Worm (Caenorhabditis elegans) whole organism, young adult: ENCODE data around the gene pkc-1.

Experiments
- B0261.1 ChIP-seq: sonication (generic microtip); optimal IDR thresholded peaks from 2 replicates; lab custom pipeline; 2016; ENCODE audit warnings: mild to moderate bottlenecking, missing genetic modification characterization, moderate library complexity, missing compliant biosample characterization
- C06A6.2 ChIP-seq: fragments of 200-800 bp; sonication (Bioruptor generic); conservative IDR thresholded peaks from 2 replicates; pipeline ENCODE4 v1.3.6; 2022; ENCODE audit warnings: missing genetic modification characterization, missing compliant biosample characterization
- F22D6.2 ChIP-seq: sonication (generic microtip); optimal IDR thresholded peaks from 2 replicates; lab custom pipeline; 2016; ENCODE audit warnings: mild to moderate bottlenecking, missing genetic modification characterization, missing compliant biosample characterization
- F33H1.4 ChIP-seq: fragments of 200-800 bp; sonication (Bioruptor generic); IDR thresholded peaks from 2 replicates; pipeline ENCODE4 v1.3.6; 2022; ENCODE audit warnings: missing genetic modification reagents, missing genetic modification characterization, missing compliant biosample characterization
- F39B2.1 ChIP-seq: fragments of 200-800 bp; sonication (Bioruptor generic); IDR thresholded peaks from 2 replicates; pipeline ENCODE4 v1.3.6; 2022; ENCODE audit warnings: missing genetic modification reagents, missing genetic modification characterization, missing compliant biosample characterization
- F52B5.7 ChIP-seq: sonication (generic microtip); optimal IDR thresholded peaks from 2 replicates; lab custom pipeline; 2016; ENCODE audit warnings: mild to moderate bottlenecking, missing genetic modification characterization, missing compliant biosample characterization
- F57A8.1 ChIP-seq: fragments of 200-800 bp; sonication (Bioruptor generic); optimal IDR thresholded peaks from 2 replicates; lab custom pipeline; 2018; ENCODE audit warnings: mild to moderate bottlenecking, missing genetic modification characterization, moderate library complexity, missing compliant biosample characterization
- K12H6.12 ChIP-seq: fragments of 200-800 bp; sonication (Bioruptor generic); optimal IDR thresholded peaks from 2 replicates; lab custom pipeline; 2018; ENCODE audit warnings: mild to moderate bottlenecking, missing genetic modification characterization, missing compliant biosample characterization
- Y53F4B.3 ChIP-seq: fragments of 200-800 bp; sonication (Bioruptor generic); IDR thresholded peaks from 2 replicates; pipeline ENCODE4 v1.3.6; 2022; ENCODE audit warnings: missing genetic modification reagents, missing genetic modification characterization, missing compliant biosample characterization
- Y56A3A.18 ChIP-seq: fragments of 200-800 bp; sonication (Bioruptor generic); IDR thresholded peaks from 2 replicates; pipeline ENCODE4 v1.3.6; 2022; ENCODE audit warnings: missing genetic modification reagents, missing genetic modification characterization, missing compliant biosample characterization
- Y67H2A.10 ChIP-seq: fragments of 200-800 bp; sonication (Bioruptor generic); conservative IDR thresholded peaks from 2 replicates; pipeline ENCODE4 v1.3.6; 2022; ENCODE audit warnings: missing genetic modification reagents, missing genetic modification characterization, missing compliant biosample characterization
- Y79H2A.3 ChIP-seq: fragments of 200-800 bp; sonication (Bioruptor generic); conservative IDR thresholded peaks from 2 replicates; pipeline ENCODE4 v1.3.6; 2022; ENCODE audit warnings: missing genetic modification reagents, missing genetic modification characterization, missing compliant biosample characterization
- akir-1 ChIP-seq: fragments of 200-800 bp; sonication (Bioruptor generic); optimal IDR thresholded peaks from 2 replicates; lab custom pipeline; 2018; ENCODE audit warnings: mild to moderate bottlenecking, missing genetic modification characterization, moderate library complexity, missing compliant biosample characterization
- ama-1 ChIP-seq, 3 experiments: fragments of 150-350 bp in 1 of 3; sonication (generic microtip) in 2 of 3; optimal IDR thresholded peaks; 2 replicates each; lab custom pipeline; 2014 to 2018; ENCODE audit warnings: missing biosample characterization in 2 of 3, missing genetic modification characterization in 2 of 3, missing genetic modification reagents in 2 of 3
- aptf-2 ChIP-seq: fragments of 200-800 bp; sonication (Bioruptor generic); conservative IDR thresholded peaks from 2 replicates; pipeline ENCODE4 v1.3.6; 2022; ENCODE audit warnings: missing genetic modification reagents, missing genetic modification characterization, missing compliant biosample characterization
- atf-7 ChIP-seq: sonication (generic microtip); optimal IDR thresholded peaks from 2 replicates; lab custom pipeline; 2017; ENCODE audit warnings: mild to moderate bottlenecking, missing genetic modification characterization, missing compliant biosample characterization
- attf-6 ChIP-seq: fragments of 200-800 bp; sonication (Bioruptor generic); IDR thresholded peaks from 2 replicates; pipeline ENCODE4 v1.3.6; 2022; ENCODE audit warnings: missing genetic modification reagents, missing genetic modification characterization, missing compliant biosample characterization
- bed-2 ChIP-seq: fragments of 200-800 bp; sonication (Bioruptor generic); IDR thresholded peaks from 2 replicates; pipeline ENCODE4 v1.3.6; 2022; ENCODE audit warnings: missing genetic modification reagents, missing genetic modification characterization, missing compliant biosample characterization
- ceh-27 ChIP-seq: fragments of 200-800 bp; sonication (Bioruptor generic); optimal IDR thresholded peaks from 2 replicates; lab custom pipeline; 2018; ENCODE audit warnings: mild to moderate bottlenecking, missing genetic modification characterization, moderate library complexity, missing compliant biosample characterization
- ceh-58 ChIP-seq: fragments of 200-800 bp; sonication (Bioruptor generic); IDR thresholded peaks from 2 replicates; pipeline ENCODE4 v1.3.6; 2022; ENCODE audit warnings: missing genetic modification characterization, missing compliant biosample characterization
- ceh-91 ChIP-seq: fragments of 200-800 bp; sonication (Bioruptor generic); IDR thresholded peaks from 2 replicates; pipeline ENCODE4 v1.3.6; 2022; ENCODE audit warnings: missing genetic modification reagents, missing genetic modification characterization, missing compliant biosample characterization
- die-1 ChIP-seq: sonication (generic microtip); optimal IDR thresholded peaks from 2 replicates; lab custom pipeline; 2016; ENCODE audit warnings: missing genotype, mild to moderate bottlenecking, missing genetic modification characterization, missing compliant biosample characterization
- dpff-1 ChIP-seq: sonication (generic microtip); optimal IDR thresholded peaks from 2 replicates; lab custom pipeline; 2017; ENCODE audit warnings: mild to moderate bottlenecking, missing genetic modification characterization, missing compliant biosample characterization
- fkh-3 ChIP-seq: sonication (generic microtip); optimal IDR thresholded peaks from 2 replicates; lab custom pipeline; 2016; ENCODE audit warnings: mild to moderate bottlenecking, missing genetic modification characterization, missing compliant biosample characterization
- gei-17 ChIP-seq: fragments of 200-800 bp; sonication (Bioruptor generic); optimal IDR thresholded peaks from 2 replicates; lab custom pipeline; 2018; ENCODE audit warnings: mild to moderate bottlenecking, missing genetic modification characterization, missing compliant biosample characterization
- him-1 ChIP-seq: sonication (generic microtip); optimal IDR thresholded peaks from 2 replicates; lab custom pipeline; 2016; ENCODE audit warnings: missing genotype, missing genetic modification reagents, missing genetic modification characterization, missing compliant biosample characterization
- hmg-20 ChIP-seq: fragments of 200-800 bp; sonication (Bioruptor generic); IDR thresholded peaks from 2 replicates; pipeline ENCODE4 v1.3.6; 2022; ENCODE audit warnings: missing genetic modification reagents, missing genetic modification characterization, missing compliant biosample characterization
- let-526 ChIP-seq: fragments of 200-800 bp; sonication (Bioruptor generic); IDR thresholded peaks from 2 replicates; pipeline ENCODE4 v1.3.6; 2022; ENCODE audit warnings: missing genetic modification reagents, missing genetic modification characterization, missing compliant biosample characterization
- let-607 ChIP-seq, 2 experiments: fragments of 200-800 bp in 1 of 2; sonication (Bioruptor generic) in 1 of 2; sonication (generic microtip) in 1 of 2; optimal IDR thresholded peaks; 2 replicates each; lab custom pipeline; 2016 to 2018; ENCODE audit warnings: mild to moderate bottlenecking in 2 of 2, missing compliant biosample characterization in 2 of 2, missing genetic modification characterization in 2 of 2, moderate library complexity in 2 of 2, missing genotype in 1 of 2
- lin-26 ChIP-seq: fragments of 200-800 bp; sonication (Bioruptor generic); IDR thresholded peaks from 2 replicates; pipeline ENCODE4 v1.3.6; 2022; ENCODE audit warnings: missing genetic modification reagents, missing genetic modification characterization, missing compliant biosample characterization
- lsy-27 ChIP-seq: sonication (generic microtip); optimal IDR thresholded peaks from 2 replicates; lab custom pipeline; 2017; ENCODE audit warnings: missing genetic modification characterization, mild to moderate bottlenecking, missing compliant biosample characterization, antibody characterized with exemption, missing genotype, borderline replicate concordance; ENCODE audit not compliant: insufficient read depth
- madf-3 ChIP-seq: fragments of 200-800 bp; sonication (Bioruptor generic); IDR thresholded peaks from 2 replicates; pipeline ENCODE4 v1.3.6; 2022; ENCODE audit warnings: missing genetic modification reagents, missing genetic modification characterization, missing compliant biosample characterization
- nfya-1 ChIP-seq: sonication (generic microtip); optimal IDR thresholded peaks from 2 replicates; lab custom pipeline; 2017; ENCODE audit warnings: antibody characterized with exemption, missing compliant biosample characterization, missing genetic modification characterization, borderline replicate concordance; ENCODE audit not compliant: insufficient read depth
- nhr-80 ChIP-seq: sonication (generic microtip); optimal IDR thresholded peaks from 2 replicates; lab custom pipeline; 2016; ENCODE audit warnings: missing genetic modification characterization, missing compliant biosample characterization
- nhr-90 ChIP-seq: sonication (generic microtip); optimal IDR thresholded peaks from 2 replicates; lab custom pipeline; 2016; ENCODE audit warnings: missing genotype, mild to moderate bottlenecking, missing genetic modification characterization, missing compliant biosample characterization
- pbrm-1 ChIP-seq: fragments of 200-800 bp; sonication (Bioruptor generic); IDR thresholded peaks from 2 replicates; pipeline ENCODE4 v1.3.6; 2022; ENCODE audit warnings: missing genetic modification reagents, missing genetic modification characterization, missing compliant biosample characterization
- snpc-1.1 ChIP-seq: sonication (generic microtip); optimal IDR thresholded peaks from 2 replicates; lab custom pipeline; 2017; ENCODE audit warnings: missing genetic modification characterization, mild to moderate bottlenecking, missing compliant biosample characterization, antibody characterized with exemption, moderate library complexity, missing genotype, missing genetic modification reagents; ENCODE audit not compliant: insufficient read depth
- snpc-4 ChIP-seq, 5 experiments: fragments of 150-350 bp in 1 of 5; sonication (generic microtip) in 4 of 5; optimal IDR thresholded peaks; 2 replicates each; lab custom pipeline; 2014 to 2018; ENCODE audit warnings: missing genetic modification characterization in 5 of 5, missing biosample characterization in 3 of 5, antibody characterized with exemption in 2 of 5, mild to moderate bottlenecking in 2 of 5, missing compliant biosample characterization in 2 of 5, missing genotype in 2 of 5, moderate library complexity in 2 of 5, missing genetic modification reagents in 1 of 5
- tbx-9 ChIP-seq: sonication (generic microtip); optimal IDR thresholded peaks from 2 replicates; lab custom pipeline; 2016; ENCODE audit warnings: borderline replicate concordance, missing genetic modification characterization, inconsistent platforms, missing compliant biosample characterization
- tlf-1 ChIP-seq: fragments of 200-800 bp; sonication (Bioruptor generic); optimal IDR thresholded peaks from 2 replicates; lab custom pipeline; 2018; ENCODE audit warnings: mild to moderate bottlenecking, missing genetic modification characterization, missing compliant biosample characterization
- unc-62 ChIP-seq: fragments of 150-350 bp; optimal IDR thresholded peaks from 2 replicates; lab custom pipeline; 2014; ENCODE audit warnings: missing biosample characterization, missing genetic modification reagents, missing genetic modification characterization
- zfh-2 ChIP-seq: fragments of 200-800 bp; sonication (Bioruptor generic); conservative IDR thresholded peaks from 2 replicates; pipeline ENCODE4 v1.3.6; 2022; ENCODE audit warnings: missing genetic modification reagents, missing genetic modification characterization, missing compliant biosample characterization
- ztf-3 ChIP-seq: fragments of 200-800 bp; sonication (Bioruptor generic); optimal IDR thresholded peaks from 2 replicates; lab custom pipeline; 2018; ENCODE audit warnings: mild to moderate bottlenecking, missing genetic modification characterization, missing compliant biosample characterization
- ztf-6 ChIP-seq: fragments of 200-800 bp; sonication (Bioruptor generic); IDR thresholded peaks from 2 replicates; pipeline ENCODE4 v1.3.6; 2022; ENCODE audit warnings: missing genetic modification reagents, missing genetic modification characterization, missing compliant biosample characterization

The pkc-1 gene

DNA sequence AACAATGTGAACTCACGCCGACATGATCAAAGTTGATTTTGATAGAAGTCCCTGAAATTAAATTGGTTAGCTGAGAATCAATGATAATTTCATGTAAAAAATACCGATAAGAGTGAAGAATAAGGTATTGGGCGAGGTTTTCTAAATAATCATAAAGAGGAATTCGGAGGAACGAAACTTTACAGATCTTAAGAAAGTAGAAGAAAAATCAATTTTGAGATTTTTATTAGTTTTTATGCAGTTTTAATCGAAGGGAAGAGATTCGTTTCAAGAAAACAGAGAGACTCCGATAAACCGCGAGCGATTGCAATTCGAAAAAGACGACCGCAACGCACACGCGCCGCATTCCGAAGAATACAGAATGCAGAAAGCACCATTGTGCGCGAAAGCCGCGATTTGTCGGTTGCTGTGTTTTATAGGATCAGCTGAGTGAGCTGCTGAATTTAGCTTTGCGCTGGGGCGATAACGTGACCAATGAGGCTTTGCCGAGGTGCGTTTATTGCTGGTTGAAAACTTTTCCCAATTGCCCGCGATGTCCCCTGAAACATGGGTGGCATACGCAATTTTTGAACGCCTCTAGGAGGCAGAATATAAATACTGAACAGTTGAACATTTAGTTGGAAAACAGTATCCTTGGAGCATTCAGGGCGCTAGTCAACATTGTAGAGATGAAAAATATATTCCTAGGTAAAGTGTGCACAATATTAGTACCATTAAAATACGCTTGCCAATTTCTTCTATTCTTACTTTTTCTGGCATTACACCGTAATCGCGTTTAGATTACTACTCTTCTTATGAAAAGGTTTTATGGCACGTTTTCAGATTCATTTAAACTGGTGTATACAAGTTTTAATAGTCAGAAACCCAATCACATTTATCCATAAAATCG is 52.0 kb downstream of the pkc-1 start, which contains the start of gene snr-4 (continued):
- peak; percentile 88 for TF ChIP-seq C06A6.2 (GFP tag; lab: Robert Waterston, UW)
- peak; percentile 78 for TF ChIP-seq F52B5.7
- peak; percentile 49 for TF ChIP-seq F22D6.2 (tag; lab: Kevin White, UChicago)
- TF ChIP-seq unc-62 (GFP tag; lab: Kevin White, UChicago), result no peak
- no peak for TF ChIP-seq F57A8.1 (GFP tag; lab: Kevin White, UChicago)
- TF ChIP-seq Y79H2A.3 (GFP tag; lab: Robert Waterston, UW), result peak; percentile 79
- TF ChIP-seq ama-1 (optimal IDR thresholded peaks at IDR 0.05; lab: Kevin White, UChicago), result peak; percentile 80
- no peak for TF ChIP-seq ama-1 (GFP tag; optimal IDR thresholded peaks at IDR 0.05; lab: Kevin White, UChicago)
- peak; percentile 60 for TF ChIP-seq Y67H2A.10 (GFP tag; lab: Robert Waterston, UW)
- TF ChIP-seq Y53F4B.3, result peak; percentile 76
- peak; percentile 99 for TF ChIP-seq pbrm-1 (GFP tag; lab: Robert Waterston, UW)
- TF ChIP-seq ztf-3 (GFP tag; lab: Kevin White, UChicago), result peak; percentile 10
- TF ChIP-seq tlf-1 (GFP tag; lab: Kevin White, UChicago), result peak; percentile 87
- peak; percentile 75 for TF ChIP-seq nhr-80 (tag; lab: Kevin White, UChicago)
- peak; percentile 92 for TF ChIP-seq him-1 (tag; lab: Kevin White, UChicago)
- TF ChIP-seq ztf-6 (GFP tag; lab: Robert Waterston, UW), result peak; percentile 48; the same call in 1 of the 2 replicates
- no peak for TF ChIP-seq ceh-58 (GFP tag; lab: Robert Waterston, UW)
- peak; percentile 74 for TF ChIP-seq lsy-27 (tag; lab: Kevin White, UChicago)
- TF ChIP-seq madf-3, result peak; percentile 100
- peak; percentile 83 for TF ChIP-seq ceh-91 (GFP tag; lab: Robert Waterston, UW)
- TF ChIP-seq snpc-4 (GFP tag; optimal IDR thresholded peaks at IDR 0.05; lab: Kevin White, UChicago), result peak; percentile 99
- peak; percentile 99 to 100 (median 99) for TF ChIP-seq snpc-4 (tag; optimal IDR thresholded peaks at IDR 0.05; lab: Kevin White, UChicago)
- TF ChIP-seq nhr-90, result peak; percentile 61
- peak; percentile 79; the same call in 1 of the 2 replicates for TF ChIP-seq bed-2 (GFP tag; lab: Robert Waterston, UW)
- 0 out of 2 replicates have a peak, but pooled peaks have one; percentile 39 for TF ChIP-seq let-526 (GFP tag; lab: Robert Waterston, UW)
- peak; percentile 83 for TF ChIP-seq dpff-1 (tag; lab: Kevin White, UChicago)
- TF ChIP-seq fkh-3, result no peak
- peak; percentile 78 for TF ChIP-seq F33H1.4 (GFP tag; lab: Robert Waterston, UW)
- TF ChIP-seq zfh-2, result peak; percentile 91
- TF ChIP-seq hmg-20 (GFP tag; lab: Robert Waterston, UW), result peak; percentile 84
- peak; percentile 81 for TF ChIP-seq atf-7 (tag; lab: Kevin White, UChicago)
- TF ChIP-seq nfya-1, result no peak
- TF ChIP-seq akir-1, result no peak
- TF ChIP-seq Y56A3A.18 (GFP tag; lab: Robert Waterston, UW), result peak; percentile 88
- peak; percentile 60 for TF ChIP-seq die-1
- peak; percentile 41 for TF ChIP-seq B0261.1 (tag; lab: Kevin White, UChicago)
- peak; percentile 98 for TF ChIP-seq snpc-1.1 (tag; lab: Kevin White, UChicago)
- TF ChIP-seq lin-26 (GFP tag; lab: Robert Waterston, UW), result peak; percentile 73
- TF ChIP-seq F39B2.1 (GFP tag; lab: Robert Waterston, UW), result no peak
- peak; percentile 88 for TF ChIP-seq K12H6.12 (tag; lab: Kevin White, UChicago)
- TF ChIP-seq attf-6, result peak; percentile 93
- TF ChIP-seq aptf-2 (GFP tag; lab: Robert Waterston, UW), result peak; percentile 78
- peak; percentile 63 to 68 for TF ChIP-seq let-607 (tag; optimal IDR thresholded peaks at IDR 0.05; lab: Kevin White, UChicago)
- TF ChIP-seq tbx-9 (tag; lab: Kevin White, UChicago), result no peak
- peak; percentile 76 for TF ChIP-seq ceh-27 (GFP tag; lab: Kevin White, UChicago)
- peak; percentile 72 for TF ChIP-seq gei-17 (GFP tag; lab: Kevin White, UChicago)
